Worm (Caenorhabditis elegans): ENCODE results near the gene C45G9.8.
A peak's percentile ranks its signal among the peaks of the same experiment; 100 is the strongest.

- TF ChIP-seq R02D3.7 (tag; optimal IDR thresholded peaks at IDR 0.05): no peak
- TF ChIP-seq lin-15B (tag; optimal IDR thresholded peaks at IDR 0.05): no peak
- TF ChIP-seq nhr-25 (tag; optimal IDR thresholded peaks at IDR 0.05): peak; percentile 32
- TF ChIP-seq pqm-1 (tag; optimal IDR thresholded peaks at IDR 0.05): no peak
These were observed 43.3 kb upstream of the C45G9.8 start for ce11 chrIII:5096741-5097140.
